Worm (Caenorhabditis elegans) whole organism, young adult: ENCODE measurements around the gene F41H10.5.

ENCODE experiments used
- B0035.1 ChIP-seq: sonication (generic microtip); optimal IDR thresholded peaks from 2 replicates; lab custom pipeline; 2016; ENCODE audit warnings: missing genetic modification characterization, mild to moderate bottlenecking, missing compliant biosample characterization, missing genotype, missing genetic modification reagents
- B0261.1 ChIP-seq: sonication (generic microtip); optimal IDR thresholded peaks from 2 replicates; lab custom pipeline; 2016; ENCODE audit warnings: mild to moderate bottlenecking, missing genetic modification characterization, moderate library complexity, missing compliant biosample characterization
- C06A6.2 ChIP-seq: fragments of 200-800 bp; sonication (Bioruptor generic); conservative IDR thresholded peaks from 2 replicates; pipeline ENCODE4 v1.3.6; 2022; ENCODE audit warnings: missing genetic modification characterization, missing compliant biosample characterization
- C17E4.6 ChIP-seq: fragments of 200-800 bp; sonication (Bioruptor generic); IDR thresholded peaks from 2 replicates; pipeline ENCODE4 v1.3.6; 2022; ENCODE audit warnings: missing genetic modification reagents, missing genetic modification characterization, missing compliant biosample characterization
- D2030.7 ChIP-seq: fragments of 200-800 bp; sonication (Bioruptor generic); IDR thresholded peaks from 2 replicates; pipeline ENCODE4 v1.3.6; 2022; ENCODE audit warnings: missing genetic modification reagents, missing genetic modification characterization, missing compliant biosample characterization
- F49E8.2 ChIP-seq: sonication (generic microtip); optimal IDR thresholded peaks from 3 replicates; lab custom pipeline; 2017; ENCODE audit warnings: missing genetic modification characterization, mild to moderate bottlenecking, missing compliant biosample characterization, antibody characterized with exemption, moderate library complexity; ENCODE audit not compliant: insufficient read depth
- F52B5.7 ChIP-seq: sonication (generic microtip); optimal IDR thresholded peaks from 2 replicates; lab custom pipeline; 2016; ENCODE audit warnings: mild to moderate bottlenecking, missing genetic modification characterization, missing compliant biosample characterization
- K11D2.4 ChIP-seq: fragments of 200-800 bp; sonication (Bioruptor generic); IDR thresholded peaks from 2 replicates; pipeline ENCODE4 v1.3.6; 2022; ENCODE audit warnings: missing genetic modification reagents, missing genetic modification characterization, missing compliant biosample characterization
- K12H6.12 ChIP-seq: fragments of 200-800 bp; sonication (Bioruptor generic); optimal IDR thresholded peaks from 2 replicates; lab custom pipeline; 2018; ENCODE audit warnings: mild to moderate bottlenecking, missing genetic modification characterization, missing compliant biosample characterization
- T07F8.4 ChIP-seq: sonication (generic microtip); optimal IDR thresholded peaks from 2 replicates; lab custom pipeline; 2016; ENCODE audit warnings: mild to moderate bottlenecking, missing genetic modification characterization, moderate library complexity, missing compliant biosample characterization
- Y53F4B.3 ChIP-seq: fragments of 200-800 bp; sonication (Bioruptor generic); IDR thresholded peaks from 2 replicates; pipeline ENCODE4 v1.3.6; 2022; ENCODE audit warnings: missing genetic modification reagents, missing genetic modification characterization, missing compliant biosample characterization
- Y56A3A.18 ChIP-seq: fragments of 200-800 bp; sonication (Bioruptor generic); IDR thresholded peaks from 2 replicates; pipeline ENCODE4 v1.3.6; 2022; ENCODE audit warnings: missing genetic modification reagents, missing genetic modification characterization, missing compliant biosample characterization
- Y67H2A.10 ChIP-seq: fragments of 200-800 bp; sonication (Bioruptor generic); conservative IDR thresholded peaks from 2 replicates; pipeline ENCODE4 v1.3.6; 2022; ENCODE audit warnings: missing genetic modification reagents, missing genetic modification characterization, missing compliant biosample characterization
- Y79H2A.3 ChIP-seq: fragments of 200-800 bp; sonication (Bioruptor generic); conservative IDR thresholded peaks from 2 replicates; pipeline ENCODE4 v1.3.6; 2022; ENCODE audit warnings: missing genetic modification reagents, missing genetic modification characterization, missing compliant biosample characterization
- attf-3 ChIP-seq: fragments of 200-800 bp; sonication (Bioruptor generic); conservative IDR thresholded peaks from 2 replicates; pipeline ENCODE4 v1.3.6; 2022; ENCODE audit warnings: missing genetic modification reagents, missing genetic modification characterization, missing compliant biosample characterization
- ceh-100 ChIP-seq: fragments of 200-800 bp; sonication (Bioruptor generic); IDR thresholded peaks from 2 replicates; pipeline ENCODE4 v1.3.6; 2022; ENCODE audit warnings: missing genetic modification reagents, missing genetic modification characterization, missing compliant biosample characterization
- ceh-79 ChIP-seq: sonication (generic microtip); optimal IDR thresholded peaks from 2 replicates; lab custom pipeline; 2017; ENCODE audit warnings: mild to moderate bottlenecking, missing genetic modification characterization, missing compliant biosample characterization
- dpl-1 ChIP-seq: fragments of 150-350 bp; optimal IDR thresholded peaks from 2 replicates; lab custom pipeline; 2014; ENCODE audit warnings: missing biosample characterization, missing genetic modification reagents, missing genetic modification characterization
- efl-1 ChIP-seq: fragments of 150-350 bp; optimal IDR thresholded peaks from 2 replicates; lab custom pipeline; 2014; ENCODE audit warnings: missing biosample characterization, missing genetic modification reagents, missing genetic modification characterization
- egrh-3 ChIP-seq: fragments of 200-800 bp; sonication (Bioruptor generic); IDR thresholded peaks from 2 replicates; pipeline ENCODE4 v1.3.6; 2022; ENCODE audit warnings: missing genetic modification reagents, missing genetic modification characterization, missing compliant biosample characterization
- him-1 ChIP-seq: sonication (generic microtip); optimal IDR thresholded peaks from 2 replicates; lab custom pipeline; 2016; ENCODE audit warnings: missing genotype, missing genetic modification reagents, missing genetic modification characterization, missing compliant biosample characterization
- hlh-12 ChIP-seq: sonication (generic microtip); optimal IDR thresholded peaks from 2 replicates; lab custom pipeline; 2016; ENCODE audit warnings: missing genetic modification characterization, missing compliant biosample characterization
- hmg-1.2 ChIP-seq: fragments of 200-800 bp; sonication (Bioruptor generic); IDR thresholded peaks from 2 replicates; pipeline ENCODE4 v1.3.6; 2022; ENCODE audit warnings: missing genetic modification reagents, missing genetic modification characterization, missing compliant biosample characterization
- hmg-20 ChIP-seq: fragments of 200-800 bp; sonication (Bioruptor generic); IDR thresholded peaks from 2 replicates; pipeline ENCODE4 v1.3.6; 2022; ENCODE audit warnings: missing genetic modification reagents, missing genetic modification characterization, missing compliant biosample characterization
- hrde-1 ChIP-seq: sonication (generic microtip); optimal IDR thresholded peaks from 2 replicates; lab custom pipeline; 2016; ENCODE audit warnings: missing genetic modification characterization, mild to moderate bottlenecking, missing compliant biosample characterization, moderate library complexity, missing genotype, missing genetic modification reagents, borderline replicate concordance
- let-607 ChIP-seq, 2 experiments: fragments of 200-800 bp in 1 of 2; sonication (Bioruptor generic) in 1 of 2; sonication (generic microtip) in 1 of 2; optimal IDR thresholded peaks; 2 replicates each; lab custom pipeline; 2016 to 2018; ENCODE audit warnings: mild to moderate bottlenecking in 2 of 2, missing compliant biosample characterization in 2 of 2, missing genetic modification characterization in 2 of 2, moderate library complexity in 2 of 2, missing genotype in 1 of 2
- lin-54 ChIP-seq: fragments of 200-800 bp; sonication (Bioruptor generic); optimal IDR thresholded peaks from 2 replicates; lab custom pipeline; 2018; ENCODE audit warnings: mild to moderate bottlenecking, missing genetic modification characterization, missing compliant biosample characterization
- lsl-1 ChIP-seq: fragments of 200-800 bp; sonication (Bioruptor generic); optimal IDR thresholded peaks from 2 replicates; lab custom pipeline; 2018; ENCODE audit warnings: mild to moderate bottlenecking, missing genetic modification characterization, moderate library complexity, missing compliant biosample characterization
- madf-10 ChIP-seq: sonication (generic microtip); optimal IDR thresholded peaks from 2 replicates; lab custom pipeline; 2016; ENCODE audit warnings: mild to moderate bottlenecking, missing genetic modification characterization, missing compliant biosample characterization
- madf-8 ChIP-seq: fragments of 200-800 bp; sonication (Bioruptor generic); conservative IDR thresholded peaks from 2 replicates; pipeline ENCODE4 v1.3.6; 2022; ENCODE audit warnings: missing genetic modification reagents, missing genetic modification characterization, missing compliant biosample characterization
- mcd-1 ChIP-seq: fragments of 200-800 bp; sonication (Bioruptor generic); IDR thresholded peaks from 2 replicates; pipeline ENCODE4 v1.3.6; 2022; ENCODE audit warnings: missing genetic modification reagents, missing genetic modification characterization, missing compliant biosample characterization
- nhr-27 ChIP-seq: fragments of 200-800 bp; sonication (Bioruptor generic); optimal IDR thresholded peaks from 2 replicates; lab custom pipeline; 2018; ENCODE audit warnings: mild to moderate bottlenecking, missing genetic modification characterization, moderate library complexity, missing compliant biosample characterization
- rec-8 ChIP-seq, 2 experiments: sonication (generic microtip); optimal IDR thresholded peaks; 2 replicates each; lab custom pipeline; 2016; ENCODE audit warnings: mild to moderate bottlenecking in 2 of 2, missing genetic modification characterization in 2 of 2, missing genetic modification reagents in 2 of 2, missing genotype in 2 of 2, missing biosample characterization in 1 of 2, missing compliant biosample characterization in 1 of 2, moderate library complexity in 1 of 2
- rpc-1 ChIP-seq, 2 experiments: fragments of 150-350 bp in 1 of 2; sonication (generic microtip) in 1 of 2; optimal IDR thresholded peaks; 2 replicates each; lab custom pipeline; 2014 to 2018; ENCODE audit warnings: missing biosample characterization in 1 of 2, missing genetic modification characterization in 1 of 2, missing genetic modification reagents in 1 of 2, missing genotype in 1 of 2
- sea-2 ChIP-seq: fragments of 200-800 bp; sonication (Bioruptor generic); IDR thresholded peaks from 2 replicates; pipeline ENCODE4 v1.3.6; 2022; ENCODE audit warnings: missing genetic modification characterization, missing compliant biosample characterization
- snpc-1.1 ChIP-seq: sonication (generic microtip); optimal IDR thresholded peaks from 2 replicates; lab custom pipeline; 2017; ENCODE audit warnings: missing genetic modification characterization, mild to moderate bottlenecking, missing compliant biosample characterization, antibody characterized with exemption, moderate library complexity, missing genotype, missing genetic modification reagents; ENCODE audit not compliant: insufficient read depth
- sptf-2 ChIP-seq: fragments of 200-800 bp; sonication (Bioruptor generic); optimal IDR thresholded peaks from 2 replicates; lab custom pipeline; 2018; ENCODE audit warnings: mild to moderate bottlenecking, missing genetic modification characterization, missing compliant biosample characterization
- tbx-9 ChIP-seq: sonication (generic microtip); optimal IDR thresholded peaks from 2 replicates; lab custom pipeline; 2016; ENCODE audit warnings: borderline replicate concordance, missing genetic modification characterization, inconsistent platforms, missing compliant biosample characterization
- tlf-1 ChIP-seq: fragments of 200-800 bp; sonication (Bioruptor generic); optimal IDR thresholded peaks from 2 replicates; lab custom pipeline; 2018; ENCODE audit warnings: mild to moderate bottlenecking, missing genetic modification characterization, missing compliant biosample characterization
- zim-3 ChIP-seq: sonication (generic microtip); optimal IDR thresholded peaks from 2 replicates; lab custom pipeline; 2017; ENCODE audit warnings: mild to moderate bottlenecking, missing genetic modification characterization, moderate library complexity, missing compliant biosample characterization
- ztf-6 ChIP-seq: fragments of 200-800 bp; sonication (Bioruptor generic); IDR thresholded peaks from 2 replicates; pipeline ENCODE4 v1.3.6; 2022; ENCODE audit warnings: missing genetic modification reagents, missing genetic modification characterization, missing compliant biosample characterization

F41H10.5 gene

DNA sequence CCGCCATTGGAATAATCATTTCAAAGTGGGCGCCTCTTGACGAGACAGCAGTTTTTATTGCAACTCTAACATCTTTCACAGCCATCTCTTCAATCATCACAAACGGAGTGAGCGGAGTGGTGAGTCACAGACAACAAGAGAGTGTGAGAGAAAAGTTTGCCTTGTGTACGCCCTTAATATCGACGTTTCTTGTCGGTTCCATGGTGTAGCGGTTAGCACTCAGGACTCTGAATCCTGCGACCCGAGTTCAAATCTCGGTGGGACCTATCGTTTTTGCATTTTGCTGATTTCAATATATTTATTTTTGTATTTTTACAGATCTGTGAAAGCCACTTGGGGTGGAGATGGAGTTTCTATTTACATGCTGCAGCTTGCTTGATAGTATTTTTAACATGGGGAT is 26.2 kb upstream of the F41H10.5 start (continued):
- TF ChIP-seq tlf-1 (peak; percentile 1), attf-3 (GFP tag; lab: Robert Waterston, UW) (0 out of 2 replicates have a peak, but pooled peaks have one; percentile 33), B0035.1 (no peak), B0261.1 (tag; lab: Kevin White, UChicago) (peak; percentile 77), madf-8 (GFP tag; lab: Robert Waterston, UW) (no peak), hlh-12 (tag; lab: Kevin White, UChicago) (no peak), D2030.7 (GFP tag; lab: Robert Waterston, UW) (no peak), Y56A3A.18 (GFP tag; lab: Robert Waterston, UW) (0 out of 2 replicates have a peak, but pooled peaks have one; percentile 51), sea-2 (no peak), C06A6.2 (GFP tag; lab: Robert Waterston, UW) (no peak), hmg-20 (GFP tag; lab: Robert Waterston, UW) (no peak), Y67H2A.10 (GFP tag; lab: Robert Waterston, UW) (no peak), snpc-1.1 (peak; percentile 42), efl-1 (GFP tag; lab: Kevin White, UChicago) (no peak), mcd-1 (GFP tag; lab: Robert Waterston, UW) (no peak), zim-3 (no peak), him-1 (tag; lab: Kevin White, UChicago) (peak; percentile 53), F52B5.7 (tag; lab: Kevin White, UChicago) (no peak), tbx-9 (tag; lab: Kevin White, UChicago) (no peak), nhr-27 (tag; lab: Kevin White, UChicago) (no peak), Y53F4B.3 (GFP tag; lab: Robert Waterston, UW) (no peak), C17E4.6 (GFP tag; lab: Robert Waterston, UW) (no peak), let-607 (tag; optimal IDR thresholded peaks at IDR 0.05; lab: Kevin White, UChicago) (peak in 1 of 2 experiments; percentile 45), ztf-6 (no peak), sptf-2 (GFP tag; lab: Kevin White, UChicago) (no peak), hrde-1 (tag; lab: Kevin White, UChicago) (no peak), madf-10 (peak; percentile 26), hmg-1.2 (GFP tag; lab: Robert Waterston, UW) (peak; percentile 60), rpc-1 (optimal IDR thresholded peaks at IDR 0.05; lab: Kevin White, UChicago) (peak; percentile 78), rpc-1 (tag; optimal IDR thresholded peaks at IDR 0.05; lab: Kevin White, UChicago) (peak; percentile 85), ceh-79 (no peak), K12H6.12 (tag; lab: Kevin White, UChicago) (no peak)
- TF ChIP-seq, all 124 proteins: peak for 33

DNA sequence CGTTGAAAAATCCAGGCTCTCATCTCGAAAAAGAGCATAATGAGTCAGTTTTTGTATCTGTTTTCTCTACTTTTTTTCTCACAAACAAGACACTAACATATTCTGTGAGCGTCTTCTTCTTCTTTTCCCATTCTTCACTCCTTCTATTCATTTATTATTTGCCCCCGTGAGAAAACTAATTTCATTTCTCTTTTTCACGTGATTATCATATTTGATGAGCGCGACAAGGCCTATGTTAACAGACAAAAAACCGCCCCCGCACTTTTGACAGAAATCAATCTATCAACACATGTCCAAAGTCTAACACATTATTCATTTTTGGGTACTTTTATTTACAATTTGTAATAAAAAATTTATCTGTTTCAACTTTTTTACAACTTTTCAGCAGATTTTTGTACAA is 23.1 kb upstream of the F41H10.5 start:
- TF ChIP-seq snpc-1.1 = no peak
- TF ChIP-seq F49E8.2 = no peak
- no peak for TF ChIP-seq K11D2.4 (GFP tag; lab: Robert Waterston, UW)
- no peak for TF ChIP-seq ceh-100 (GFP tag; lab: Robert Waterston, UW)
- TF ChIP-seq hmg-1.2 (GFP tag; lab: Robert Waterston, UW) = no peak
- no peak for TF ChIP-seq dpl-1 (GFP tag; lab: Kevin White, UChicago)
- TF ChIP-seq T07F8.4 (tag; lab: Kevin White, UChicago) = no peak
- no peak for TF ChIP-seq rpc-1 (optimal IDR thresholded peaks at IDR 0.05; lab: Kevin White, UChicago)
- TF ChIP-seq rpc-1 (tag; optimal IDR thresholded peaks at IDR 0.05; lab: Kevin White, UChicago) = no peak
- no peak for TF ChIP-seq lsl-1 (GFP tag; lab: Kevin White, UChicago)
- no peak for TF ChIP-seq Y67H2A.10 (GFP tag; lab: Robert Waterston, UW)
- TF ChIP-seq C06A6.2 (GFP tag; lab: Robert Waterston, UW) = no peak
- TF ChIP-seq rec-8 (tag; optimal IDR thresholded peaks at IDR 0.05; lab: Kevin White, UChicago) = no peak
- TF ChIP-seq Y79H2A.3 = no peak
- no peak for TF ChIP-seq lin-54 (GFP tag; lab: Kevin White, UChicago)
- TF ChIP-seq egrh-3 = no peak
